Fruit fly (Drosophila melanogaster) whole organism, embryonic: ENCODE data around the gene CG32645.

Source experiments
- Antp ChIP-seq: fragments of 200-800 bp; sonication (Bioruptor generic); optimal IDR thresholded peaks from 3 replicates; lab custom pipeline; 2016; ENCODE audit warnings: missing biosample characterization, missing genetic modification characterization
- BEAF-32 ChIP-seq: fragments of 200-800 bp; sonication (Bioruptor generic); optimal IDR thresholded peaks from 3 replicates; lab custom pipeline; 2017; ENCODE audit warnings: missing biosample characterization, missing genetic modification characterization, mild to moderate bottlenecking, moderate library complexity, missing genetic modification reagents
- Bdp1 ChIP-seq: fragments of 200-800 bp; sonication (Bioruptor generic); optimal IDR thresholded peaks from 3 replicates; lab custom pipeline; 2016; ENCODE audit warnings: missing biosample characterization, missing genetic modification characterization
- C15 ChIP-seq: fragments of 200-800 bp; sonication (Bioruptor generic); IDR thresholded peaks from 3 replicates; pipeline ENCODE4 v1.3.6; 2022; ENCODE audit warnings: missing biosample characterization, missing genetic modification characterization
- CG1024 ChIP-seq: fragments of 200-800 bp; sonication (Bioruptor generic); IDR thresholded peaks from 2 replicates; pipeline ENCODE4 v1.3.6; 2022; ENCODE audit warnings: missing biosample characterization, missing genetic modification characterization
- CG10543 ChIP-seq: fragments of 200-800 bp; sonication (Bioruptor generic); optimal IDR thresholded peaks from 3 replicates; lab custom pipeline; 2017; ENCODE audit warnings: missing biosample characterization, mild to moderate bottlenecking, missing genetic modification characterization, moderate library complexity
- CG12769 ChIP-seq: fragments of 200-800 bp; sonication (Bioruptor generic); optimal IDR thresholded peaks from 2 replicates; lab custom pipeline; 2019; ENCODE audit warnings: missing biosample characterization, mild to moderate bottlenecking, missing genetic modification characterization, moderate library complexity
- CG13424 ChIP-seq: fragments of 200-800 bp; sonication (Bioruptor generic); optimal IDR thresholded peaks from 2 replicates; lab custom pipeline; 2019; ENCODE audit warnings: missing biosample characterization, mild to moderate bottlenecking, missing genetic modification characterization, moderate library complexity
- CG14441 ChIP-seq: fragments of 200-800 bp; sonication (Bioruptor generic); IDR thresholded peaks from 2 replicates; pipeline ENCODE4 v1.3.6; 2022; ENCODE audit warnings: missing biosample characterization, missing genetic modification characterization
- CG1647 ChIP-seq: fragments of 200-800 bp; sonication (Bioruptor generic); optimal IDR thresholded peaks from 3 replicates; lab custom pipeline; 2016; ENCODE audit warnings: missing biosample characterization, missing genetic modification characterization
- CG1792 ChIP-seq: fragments of 200-800 bp; sonication (Bioruptor generic); optimal IDR thresholded peaks from 2 replicates; lab custom pipeline; 2016; ENCODE audit warnings: missing biosample characterization, missing genetic modification characterization
- CG1832 ChIP-seq: fragments of 200-800 bp; sonication (Bioruptor generic); optimal IDR thresholded peaks from 2 replicates; lab custom pipeline; 2017; ENCODE audit warnings: missing biosample characterization, mild to moderate bottlenecking, missing genetic modification characterization, inconsistent platforms
- CG34224 ChIP-seq: fragments of 200-800 bp; sonication (Bioruptor generic); IDR thresholded peaks from 3 replicates; pipeline ENCODE4 v1.3.6; 2022; ENCODE audit warnings: missing biosample characterization, missing genetic modification characterization; ENCODE audit not compliant: partially characterized antibody
- CG3847 ChIP-seq: fragments of 200-800 bp; sonication (Bioruptor generic); IDR thresholded peaks from 2 replicates; pipeline ENCODE4 v1.3.6; 2022; ENCODE audit warnings: missing biosample characterization, missing genetic modification characterization
- CG4617 ChIP-seq: fragments of 200-800 bp; sonication (Bioruptor generic); optimal IDR thresholded peaks from 3 replicates; lab custom pipeline; 2016; ENCODE audit warnings: missing biosample characterization, missing genetic modification characterization, borderline replicate concordance
- CG4854 ChIP-seq: fragments of 200-800 bp; sonication (Bioruptor generic); optimal IDR thresholded peaks from 2 replicates; lab custom pipeline; 2016; ENCODE audit warnings: missing biosample characterization, missing genetic modification characterization, inconsistent platforms
- CG6813 ChIP-seq: fragments of 200-800 bp; sonication (Bioruptor generic); optimal IDR thresholded peaks from 2 replicates; lab custom pipeline; 2017; ENCODE audit warnings: missing biosample characterization, missing genetic modification characterization, mild to moderate bottlenecking, moderate library complexity, missing genetic modification reagents
- CG7839 ChIP-seq: fragments of 200-800 bp; sonication (Bioruptor generic); optimal IDR thresholded peaks from 3 replicates; lab custom pipeline; 2018; ENCODE audit warnings: missing biosample characterization, mild to moderate bottlenecking, missing genetic modification characterization, moderate library complexity
- CG8089 ChIP-seq: fragments of 200-800 bp; sonication (Bioruptor generic); optimal IDR thresholded peaks from 3 replicates; lab custom pipeline; 2016; ENCODE audit warnings: missing biosample characterization, missing genetic modification characterization
- Camta ChIP-seq: fragments of 200-800 bp; sonication (Bioruptor generic); optimal IDR thresholded peaks from 2 replicates; lab custom pipeline; 2016; ENCODE audit warnings: missing biosample characterization, missing genetic modification characterization
- D ChIP-seq, 2 experiments: fragments of 200-800 bp in 1 of 2; fragments of >200 bp in 1 of 2; sonication (Bioruptor generic) in 1 of 2; optimal IDR thresholded peaks; 2 replicates in 1 of 2; 3 replicates in 1 of 2; lab custom pipeline; 2017; ENCODE audit warnings: mild to moderate bottlenecking in 1 of 2, missing biosample characterization in 1 of 2, missing genetic modification characterization in 1 of 2, missing genetic modification reagents in 1 of 2
- Dad ChIP-seq: fragments of 200-800 bp; sonication (Bioruptor generic); optimal IDR thresholded peaks from 3 replicates; lab custom pipeline; 2016; ENCODE audit warnings: missing biosample characterization, missing genetic modification characterization
- Dbx ChIP-seq: fragments of 200-800 bp; sonication (Bioruptor generic); IDR thresholded peaks from 3 replicates; pipeline ENCODE4 v1.3.6; 2022; ENCODE audit warnings: missing biosample characterization, missing genetic modification characterization
- Ets65A ChIP-seq: fragments of 200-800 bp; sonication (Bioruptor generic); peaks from one replicate; lab custom pipeline; 2016; ENCODE audit warnings: missing biosample characterization, missing genetic modification characterization
- Hey ChIP-seq: fragments of 200-800 bp; sonication (Bioruptor generic); optimal IDR thresholded peaks from 3 replicates; lab custom pipeline; 2018; ENCODE audit warnings: missing biosample characterization, mild to moderate bottlenecking, missing genetic modification characterization
- HmgZ ChIP-seq: fragments of 200-800 bp; sonication (Bioruptor generic); optimal IDR thresholded peaks from 2 replicates; lab custom pipeline; 2018; ENCODE audit warnings: missing biosample characterization, mild to moderate bottlenecking, missing genetic modification characterization
- Lhr ChIP-seq: fragments of 200-800 bp; sonication (Bioruptor generic); optimal IDR thresholded peaks from 3 replicates; lab custom pipeline; 2017; ENCODE audit warnings: mild to moderate bottlenecking, missing biosample characterization, missing genetic modification reagents, missing genetic modification characterization
- Med ChIP-seq: fragments of 200-800 bp; sonication (Bioruptor generic); peaks from one replicate; lab custom pipeline; 2016; ENCODE audit warnings: missing biosample characterization, missing genetic modification characterization, mild to moderate bottlenecking, inconsistent platforms, moderate library complexity
- NC2β ChIP-seq: fragments of 200-800 bp; sonication (Bioruptor generic); optimal IDR thresholded peaks from 2 replicates; lab custom pipeline; 2016; ENCODE audit warnings: missing biosample characterization, missing genetic modification characterization
- ac ChIP-seq: fragments of 200-800 bp; sonication (Bioruptor generic); optimal IDR thresholded peaks from 3 replicates; lab custom pipeline; 2017; ENCODE audit warnings: missing biosample characterization, mild to moderate bottlenecking, missing genetic modification characterization
- caup ChIP-seq: fragments of 200-800 bp; sonication (Bioruptor generic); optimal IDR thresholded peaks from 3 replicates; lab custom pipeline; 2017; ENCODE audit warnings: missing biosample characterization, mild to moderate bottlenecking, missing genetic modification characterization, moderate library complexity; ENCODE audit not compliant: severe bottlenecking
- cg ChIP-seq: fragments of 200-800 bp; sonication (Bioruptor generic); optimal IDR thresholded peaks from 3 replicates; lab custom pipeline; 2019; ENCODE audit warnings: missing biosample characterization, mild to moderate bottlenecking, missing genetic modification characterization, moderate library complexity
- ci ChIP-seq: fragments of 200-800 bp; sonication (Bioruptor generic); IDR thresholded peaks from 3 replicates; pipeline ENCODE4 v1.3.6; 2022; ENCODE audit warnings: missing biosample characterization, missing genetic modification characterization
- danr ChIP-seq: fragments of 200-800 bp; sonication (Bioruptor generic); IDR thresholded peaks from 2 replicates; pipeline ENCODE4 v1.3.6; 2022; ENCODE audit warnings: missing biosample characterization, missing genetic modification characterization
- dysf ChIP-seq: fragments of 200-800 bp; sonication (Bioruptor generic); IDR thresholded peaks from 3 replicates; pipeline ENCODE4 v1.3.6; 2022; ENCODE audit warnings: missing biosample characterization, missing genetic modification characterization
- gem ChIP-seq: fragments of 200-800 bp; sonication (Bioruptor generic); optimal IDR thresholded peaks from 2 replicates; lab custom pipeline; 2019; ENCODE audit warnings: missing biosample characterization, mild to moderate bottlenecking, missing genetic modification characterization, moderate library complexity
- jing ChIP-seq: fragments of 200-800 bp; sonication (Bioruptor generic); optimal IDR thresholded peaks from 2 replicates; lab custom pipeline; 2018; ENCODE audit warnings: missing biosample characterization, mild to moderate bottlenecking, missing genetic modification characterization
- lab ChIP-seq: fragments of 200-800 bp; sonication (Bioruptor generic); optimal IDR thresholded peaks from 3 replicates; lab custom pipeline; 2017; ENCODE audit warnings: missing biosample characterization, missing genetic modification characterization, mild to moderate bottlenecking, moderate library complexity, missing genetic modification reagents
- mirr ChIP-seq: fragments of 200-800 bp; sonication (Bioruptor generic); optimal IDR thresholded peaks from 3 replicates; lab custom pipeline; 2018; ENCODE audit warnings: missing biosample characterization, mild to moderate bottlenecking, missing genetic modification characterization
- otp ChIP-seq: fragments of 200-800 bp; sonication (Bioruptor generic); IDR thresholded peaks from 3 replicates; pipeline ENCODE4, ENCODE4 v1.3.6; 2022; ENCODE audit warnings: missing biosample characterization, missing genetic modification characterization
- pho ChIP-seq: fragments of 200-800 bp; sonication (Bioruptor generic); optimal IDR thresholded peaks from 2 replicates; lab custom pipeline; 2016; ENCODE audit warnings: missing biosample characterization, missing genetic modification characterization
- pnt ChIP-seq: fragments of 200-800 bp; sonication (Bioruptor generic); optimal IDR thresholded peaks from 3 replicates; lab custom pipeline; 2016; ENCODE audit warnings: missing biosample characterization, missing genetic modification characterization
- sens ChIP-seq: fragments of 200-800 bp; sonication (Bioruptor generic); peaks from one replicate; lab custom pipeline; 2016; ENCODE audit warnings: missing biosample characterization, missing genetic modification characterization
- shn ChIP-seq: fragments of 200-800 bp; sonication (Bioruptor generic); optimal IDR thresholded peaks from 3 replicates; lab custom pipeline; 2016; ENCODE audit warnings: missing biosample characterization, missing genetic modification characterization
- sr ChIP-seq: fragments of 200-800 bp; sonication (Bioruptor generic); IDR thresholded peaks from 3 replicates; pipeline ENCODE4 v1.3.6; 2022; ENCODE audit warnings: missing biosample characterization, missing genetic modification characterization
- ssp ChIP-seq: fragments of 200-800 bp; sonication (Bioruptor generic); IDR thresholded peaks from 2 replicates; pipeline ENCODE4 v1.3.6; 2022; ENCODE audit warnings: missing biosample characterization, missing genetic modification characterization
- tna ChIP-seq: fragments of 200-800 bp; sonication (Bioruptor generic); IDR thresholded peaks from 2 replicates; pipeline ENCODE4 v1.3.6; 2022; ENCODE audit warnings: missing biosample characterization, missing genetic modification characterization; ENCODE audit not compliant: partially characterized antibody
- vfl ChIP-seq: fragments of 200-800 bp; sonication (Bioruptor generic); optimal IDR thresholded peaks from 2 replicates; lab custom pipeline; 2016; ENCODE audit warnings: missing biosample characterization, missing genetic modification characterization
- wek ChIP-seq: fragments of 200-800 bp; sonication (Bioruptor generic); optimal IDR thresholded peaks from 3 replicates; lab custom pipeline; 2018; ENCODE audit warnings: missing biosample characterization, mild to moderate bottlenecking, missing genetic modification characterization, moderate library complexity
- zen ChIP-seq: fragments of 200-800 bp; sonication (Bioruptor generic); optimal IDR thresholded peaks from 3 replicates; lab custom pipeline; 2018; ENCODE audit warnings: missing biosample characterization, mild to moderate bottlenecking, missing genetic modification characterization, moderate library complexity

CG32645 gene

DNA sequence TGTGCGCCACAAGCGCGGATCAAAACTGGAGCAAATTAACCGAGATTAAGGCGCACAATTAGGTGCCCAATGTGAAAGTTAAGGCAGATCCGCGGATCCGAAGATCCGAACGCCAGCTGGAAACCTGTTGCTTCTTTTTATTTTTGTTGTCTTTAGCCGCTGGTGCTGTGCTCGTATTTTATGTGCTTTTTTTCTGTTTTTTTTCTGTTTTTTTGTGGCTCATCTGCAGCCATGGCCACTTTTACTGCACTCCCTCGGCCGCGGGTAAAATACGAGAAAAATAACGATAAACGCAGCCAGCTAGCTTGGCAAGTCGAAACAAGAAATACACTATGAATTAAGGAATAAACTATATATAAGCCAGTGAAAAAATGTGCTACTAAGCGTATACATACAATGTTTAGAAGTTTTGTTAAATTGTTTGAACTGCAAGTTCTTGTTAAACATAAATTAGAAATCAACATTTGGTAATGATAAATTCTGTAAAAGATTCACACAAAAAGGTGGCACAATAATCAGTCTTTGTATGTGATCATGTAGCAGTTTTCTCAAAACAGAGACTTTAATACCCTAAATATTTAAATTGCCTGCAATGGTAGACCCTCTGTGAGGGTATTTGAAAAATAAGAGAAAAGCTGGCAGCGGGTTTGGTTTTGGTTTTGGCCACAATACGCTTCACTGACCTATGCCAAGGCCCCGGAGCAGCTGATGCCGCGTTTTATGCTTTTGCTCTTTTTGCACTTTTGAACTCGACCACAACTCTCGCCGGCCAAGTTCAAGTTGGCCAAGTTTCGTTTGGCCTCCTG lies 22.4 kb upstream of the CG32645 start (continued):
- TF ChIP-seq ac (GFP tag; lab: Kevin White, UChicago) = no peak
- no peak for TF ChIP-seq C15 (GFP tag; lab: Robert Waterston, UW)
- no peak for TF ChIP-seq sr (GFP tag; lab: Robert Waterston, UW)
- TF ChIP-seq HmgZ (tag; lab: Kevin White, UChicago) = no peak
- no peak for TF ChIP-seq Bdp1
- no peak for TF ChIP-seq CG14441
- no peak for TF ChIP-seq CG10543 (GFP tag; lab: Kevin White, UChicago)
- no peak for TF ChIP-seq CG1832
- TF ChIP-seq NC2β (GFP tag; lab: Kevin White, UChicago) = no peak
- TF ChIP-seq jing (GFP tag; lab: Kevin White, UChicago) = no peak
- peak; percentile 57 for TF ChIP-seq Med (GFP tag; lab: Kevin White, UChicago)
- no peak for TF ChIP-seq CG12769 (tag; lab: Kevin White, UChicago)
- TF ChIP-seq vfl (GFP tag; lab: Kevin White, UChicago) = no peak
- TF ChIP-seq danr (GFP tag; lab: Robert Waterston, UW) = no peak
- peak; percentile 5 for TF ChIP-seq CG7839 (tag; lab: Kevin White, UChicago)
- no peak for TF ChIP-seq zen (tag; lab: Kevin White, UChicago)
- no peak for TF ChIP-seq CG8089
- TF ChIP-seq dysf (GFP tag; lab: Robert Waterston, UW) = no peak
- no peak for TF ChIP-seq Camta
- no peak for TF ChIP-seq CG1647
- no peak for TF ChIP-seq caup (GFP tag; lab: Kevin White, UChicago)
- TF ChIP-seq CG34224 (GFP tag; lab: Robert Waterston, UW) = no peak
- no peak for TF ChIP-seq D (optimal IDR thresholded peaks at IDR 0.05; lab: Kevin White, UChicago)
- no peak for TF ChIP-seq D (GFP tag; optimal IDR thresholded peaks at IDR 0.05; lab: Kevin White, UChicago)
- no peak for TF ChIP-seq lab (GFP tag; lab: Kevin White, UChicago)
- no peak for TF ChIP-seq shn
- TF ChIP-seq CG4854 (GFP tag; lab: Kevin White, UChicago) = no peak
- no peak for TF ChIP-seq Hey (tag; lab: Kevin White, UChicago)
- TF ChIP-seq otp = no peak
- TF ChIP-seq pho (GFP tag; lab: Kevin White, UChicago) = no peak
- TF ChIP-seq CG1792 (GFP tag; lab: Kevin White, UChicago) = no peak
- peak; percentile 5 for TF ChIP-seq CG13424 (tag; lab: Kevin White, UChicago)
- TF ChIP-seq tna (GFP tag; lab: Robert Waterston, UW) = no peak
- TF ChIP-seq Antp (GFP tag; lab: Kevin White, UChicago) = no peak
- TF ChIP-seq Dbx (GFP tag; lab: Robert Waterston, UW) = no peak
- TF ChIP-seq CG4617 = no peak
- no peak for TF ChIP-seq CG1024
- no peak for TF ChIP-seq pnt (GFP tag; lab: Kevin White, UChicago)
- TF ChIP-seq cg (GFP tag; lab: Kevin White, UChicago) = no peak
- TF ChIP-seq mirr (GFP tag; lab: Kevin White, UChicago) = no peak
- TF ChIP-seq gem (tag; lab: Kevin White, UChicago) = peak; percentile 21
- no peak for TF ChIP-seq CG6813 (GFP tag; lab: Kevin White, UChicago)
- TF ChIP-seq Ets65A (GFP tag; lab: Kevin White, UChicago) = no peak
- TF ChIP-seq wek = no peak
- no peak for TF ChIP-seq BEAF-32 (GFP tag; lab: Kevin White, UChicago)
- no peak for TF ChIP-seq ci (GFP tag; lab: Robert Waterston, UW)
- TF ChIP-seq CG3847 (GFP tag; lab: Robert Waterston, UW) = no peak
- TF ChIP-seq sens (GFP tag; lab: Kevin White, UChicago) = peak; percentile 66
- TF ChIP-seq Dad (GFP tag; lab: Kevin White, UChicago) = no peak
- no peak for TF ChIP-seq Lhr
- no peak for TF ChIP-seq ssp (GFP tag; lab: Robert Waterston, UW)
